Worm (Caenorhabditis elegans): ENCODE measurements around the gene F49E8.7.

Gene F49E8.7

DNA sequence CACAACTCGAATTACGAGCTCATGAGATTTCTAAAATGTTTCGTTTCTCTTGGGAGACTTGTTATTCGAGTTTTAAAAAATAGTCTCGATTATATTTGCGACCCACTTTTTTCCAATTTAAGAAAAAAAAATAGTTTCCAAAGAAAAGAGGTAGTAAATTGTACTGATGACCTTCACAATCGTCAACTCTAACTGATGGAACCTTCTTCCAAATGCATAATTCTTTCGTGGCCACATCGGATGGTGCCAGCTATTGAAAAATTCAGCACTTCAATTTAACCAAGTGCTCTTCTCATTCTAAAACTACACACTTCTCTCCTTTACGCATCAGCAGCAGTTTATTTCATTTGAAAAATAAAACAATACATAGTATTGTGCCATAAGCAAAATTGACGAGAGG is 12.5 kb downstream of the F49E8.7 start:
- TF ChIP-seq hnd-1 (tag; optimal IDR thresholded peaks at IDR 0.05) (no peak), scrt-1 (GFP tag; IDR thresholded peaks at IDR 0.05) (no peak), ceh-36 (tag; optimal IDR thresholded peaks at IDR 0.05) (no peak), aly-1 (tag; optimal IDR thresholded peaks at IDR 0.05) (no peak), hmg-4 (GFP tag; optimal IDR thresholded peaks at IDR 0.05) (no peak), sea-1 (GFP tag; conservative IDR thresholded peaks at IDR 0.05) (no peak), ceh-13 (GFP tag; optimal IDR thresholded peaks at IDR 0.05) (no peak), pes-1 (GFP tag; IDR thresholded peaks at IDR 0.05) (no peak), F13C5.2 (tag; optimal IDR thresholded peaks at IDR 0.05) (no peak), tbx-37 (GFP tag; conservative IDR thresholded peaks at IDR 0.05) (no peak), hmbx-1 (tag; optimal IDR thresholded peaks at IDR 0.05) (no peak)

ce11 chrIV:7542485-7543001 is 13.6 kb downstream of the F49E8.7 start, which contains the start of gene R05G6.10:
R05G6.10 (minus strand) TSS chrIV:7542535.
- TF ChIP-seq aly-1 (tag; optimal IDR thresholded peaks at IDR 0.05) = no peak
- no peak for TF ChIP-seq ceh-13 (GFP tag; optimal IDR thresholded peaks at IDR 0.05)
- TF ChIP-seq ets-7 (tag; optimal IDR thresholded peaks at IDR 0.05) = no peak
- no peak for TF ChIP-seq B0310.2 (tag; optimal IDR thresholded peaks at IDR 0.05)
- no peak for TF ChIP-seq F13C5.2 (tag; optimal IDR thresholded peaks at IDR 0.05)

- TF ChIP-seq scrt-1 (GFP tag; IDR thresholded peaks at IDR 0.05) (no peak), ceh-13 (GFP tag; optimal IDR thresholded peaks at IDR 0.05) (no peak), aly-1 (tag; optimal IDR thresholded peaks at IDR 0.05) (no peak)
These were observed 23.8 kb downstream of the F49E8.7 start, which contains the start of gene R05G6.1 for ce11 chrIV:7532360-7532759. R05G6.1 (plus strand) TSS chrIV:7532660.

ce11 chrIV:7530226-7531070 is 25.7 kb downstream of the F49E8.7 start:
- TF ChIP-seq ama-1 (optimal IDR thresholded peaks at IDR 0.05) = no peak
- no peak for TF ChIP-seq sea-1 (GFP tag; conservative IDR thresholded peaks at IDR 0.05)
- no peak for TF ChIP-seq hmbx-1 (tag; optimal IDR thresholded peaks at IDR 0.05)
- no peak for TF ChIP-seq B0310.2 (tag; optimal IDR thresholded peaks at IDR 0.05)
- TF ChIP-seq ceh-36 (tag; optimal IDR thresholded peaks at IDR 0.05) = no peak

DNA sequence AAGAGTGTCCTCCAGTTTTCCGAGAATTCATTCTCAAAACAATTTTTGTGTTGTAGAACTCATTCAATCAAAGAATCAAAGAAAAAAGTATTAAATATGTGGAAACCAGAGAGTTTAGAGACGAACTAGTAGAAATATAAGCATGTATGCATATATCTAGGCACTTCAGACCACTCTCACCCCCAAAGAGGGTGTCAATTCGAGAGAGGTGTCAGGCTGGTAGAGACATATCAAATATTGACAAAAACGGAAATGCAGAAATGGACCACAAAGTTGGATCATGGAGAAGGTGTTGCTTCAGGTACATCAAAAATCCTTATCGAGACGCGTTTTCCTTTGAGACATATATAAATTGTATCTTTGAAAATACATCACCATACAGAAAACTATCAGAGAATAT is 32.4 kb downstream of the F49E8.7 start:
- TF ChIP-seq tra-4 (tag; optimal IDR thresholded peaks at IDR 0.05) = no peak
- TF ChIP-seq ets-7 (tag; optimal IDR thresholded peaks at IDR 0.05) = no peak
- no peak for TF ChIP-seq flt-1 (GFP tag; IDR thresholded peaks at IDR 0.05)
- no peak for TF ChIP-seq ama-1 (optimal IDR thresholded peaks at IDR 0.05)
- TF ChIP-seq tbx-11 (GFP tag; IDR thresholded peaks at IDR 0.05) = no peak
- no peak for TF ChIP-seq scrt-1 (GFP tag; IDR thresholded peaks at IDR 0.05)
- no peak for TF ChIP-seq ceh-13 (GFP tag; optimal IDR thresholded peaks at IDR 0.05)

DNA sequence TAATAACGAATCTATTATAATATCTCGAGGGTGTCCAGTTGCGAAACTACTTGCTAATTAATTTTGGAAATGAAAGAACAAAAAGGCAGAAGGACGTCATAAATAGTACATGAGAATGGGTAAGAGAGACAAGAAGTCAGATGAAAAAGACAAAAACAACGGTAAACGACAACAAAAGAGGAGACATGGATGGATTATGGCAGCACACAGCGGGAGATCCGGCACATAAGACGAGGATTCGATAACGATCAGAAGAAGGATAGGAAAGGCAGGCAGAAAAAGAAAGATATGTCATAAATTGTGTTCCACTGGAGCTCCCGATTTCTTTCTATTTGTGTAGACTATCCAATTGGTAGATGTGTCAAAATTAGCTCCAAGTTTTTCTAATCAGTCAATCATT is 34.6 kb downstream of the F49E8.7 start:
- TF ChIP-seq B0310.2 (tag; optimal IDR thresholded peaks at IDR 0.05) (no peak), ama-1 (optimal IDR thresholded peaks at IDR 0.05) (no peak), hmbx-1 (tag; optimal IDR thresholded peaks at IDR 0.05) (no peak)

DNA sequence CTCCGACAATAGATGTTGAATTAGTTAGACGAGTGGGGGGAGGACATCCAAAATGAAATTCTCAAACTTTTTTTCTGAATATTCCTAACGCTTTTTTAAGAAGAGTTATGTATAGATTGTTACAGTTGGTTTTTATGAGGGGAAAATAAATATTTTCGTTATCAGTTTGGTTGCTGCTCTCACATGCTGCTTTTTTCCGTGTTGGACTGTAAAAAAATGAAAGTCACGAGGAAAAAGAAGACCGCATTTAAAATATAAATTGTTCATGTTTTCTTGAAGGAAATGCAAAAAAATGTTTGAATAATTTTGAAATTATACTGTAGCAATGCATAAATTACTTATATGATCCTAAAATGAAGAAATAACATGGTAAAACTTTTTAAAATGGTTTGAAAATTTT is 35.3 kb downstream of the F49E8.7 start:
- TF ChIP-seq tbx-37 (GFP tag; conservative IDR thresholded peaks at IDR 0.05) (no peak), hmbx-1 (tag; optimal IDR thresholded peaks at IDR 0.05) (no peak), F13C5.2 (tag; optimal IDR thresholded peaks at IDR 0.05) (no peak), tbx-11 (GFP tag; IDR thresholded peaks at IDR 0.05) (no peak), tra-4 (tag; optimal IDR thresholded peaks at IDR 0.05) (no peak)

DNA sequence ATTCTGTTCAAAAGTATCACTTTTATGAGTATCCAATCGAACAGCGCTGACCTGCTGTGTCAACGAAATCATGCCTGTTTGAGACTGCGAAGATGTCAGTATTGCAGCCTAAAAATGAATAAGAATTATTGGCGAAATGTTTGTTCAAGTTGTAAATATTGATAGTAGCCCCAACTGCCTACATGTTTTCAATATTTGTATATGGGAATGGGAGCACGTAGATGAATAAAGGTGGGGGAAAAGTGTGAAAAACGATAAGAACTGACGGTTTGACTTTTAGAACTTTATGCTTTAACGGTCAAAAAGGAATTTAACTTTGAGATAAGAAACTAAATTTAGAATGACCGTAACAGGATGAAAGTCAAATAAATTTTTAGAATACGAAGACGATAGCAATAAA is 35.9 kb downstream of the F49E8.7 start:
- TF ChIP-seq hmg-4 (GFP tag; optimal IDR thresholded peaks at IDR 0.05) (no peak), B0310.2 (tag; optimal IDR thresholded peaks at IDR 0.05) (no peak), hmbx-1 (tag; optimal IDR thresholded peaks at IDR 0.05) (no peak), ets-7 (tag; optimal IDR thresholded peaks at IDR 0.05) (no peak), sea-1 (GFP tag; conservative IDR thresholded peaks at IDR 0.05) (no peak), aly-1 (tag; optimal IDR thresholded peaks at IDR 0.05) (no peak), pes-1 (GFP tag; IDR thresholded peaks at IDR 0.05) (no peak), ceh-36 (tag; optimal IDR thresholded peaks at IDR 0.05) (no peak), tbx-11 (GFP tag; IDR thresholded peaks at IDR 0.05) (no peak), scrt-1 (GFP tag; IDR thresholded peaks at IDR 0.05) (no peak), tra-4 (tag; optimal IDR thresholded peaks at IDR 0.05) (no peak)

ce11 chrIV:7516167-7516566 is 40.0 kb downstream of the F49E8.7 start, which contains the start of the genes R05G6.9 and R05G6.3:
R05G6.9 (minus strand) TSS chrIV:7516267.
R05G6.3 (plus strand) TSS chrIV:7516552.
- TF ChIP-seq B0310.2 (tag; optimal IDR thresholded peaks at IDR 0.05) (no peak), tbx-37 (GFP tag; conservative IDR thresholded peaks at IDR 0.05) (no peak), hmbx-1 (tag; optimal IDR thresholded peaks at IDR 0.05) (no peak), hmg-4 (GFP tag; optimal IDR thresholded peaks at IDR 0.05) (no peak), sea-1 (GFP tag; conservative IDR thresholded peaks at IDR 0.05) (no peak), tbx-11 (GFP tag; IDR thresholded peaks at IDR 0.05) (no peak), flt-1 (GFP tag; IDR thresholded peaks at IDR 0.05) (no peak), ama-1 (optimal IDR thresholded peaks at IDR 0.05) (no peak), ceh-13 (GFP tag; optimal IDR thresholded peaks at IDR 0.05) (no peak), scrt-1 (GFP tag; IDR thresholded peaks at IDR 0.05) (no peak), pes-1 (GFP tag; IDR thresholded peaks at IDR 0.05) (no peak), aly-1 (tag; optimal IDR thresholded peaks at IDR 0.05) (no peak), hnd-1 (tag; optimal IDR thresholded peaks at IDR 0.05) (no peak), ets-7 (tag; optimal IDR thresholded peaks at IDR 0.05) (no peak), F13C5.2 (tag; optimal IDR thresholded peaks at IDR 0.05) (no peak), tra-4 (tag; optimal IDR thresholded peaks at IDR 0.05) (no peak)

All from whole organism, early embryonic.